Fruit fly (Drosophila melanogaster) ovary, adult (tissue): ENCODE data around the gene CG14883.

Source experiments
- CG17801 ChIP-seq: fragments of 200-800 bp; optimal IDR thresholded peaks from 2 replicates; lab custom pipeline; 2019; ENCODE audit warnings: missing biosample characterization, mild to moderate bottlenecking, missing genetic modification characterization, moderate library complexity; ENCODE audit not compliant: partially characterized antibody

CG14883 gene

DNA sequence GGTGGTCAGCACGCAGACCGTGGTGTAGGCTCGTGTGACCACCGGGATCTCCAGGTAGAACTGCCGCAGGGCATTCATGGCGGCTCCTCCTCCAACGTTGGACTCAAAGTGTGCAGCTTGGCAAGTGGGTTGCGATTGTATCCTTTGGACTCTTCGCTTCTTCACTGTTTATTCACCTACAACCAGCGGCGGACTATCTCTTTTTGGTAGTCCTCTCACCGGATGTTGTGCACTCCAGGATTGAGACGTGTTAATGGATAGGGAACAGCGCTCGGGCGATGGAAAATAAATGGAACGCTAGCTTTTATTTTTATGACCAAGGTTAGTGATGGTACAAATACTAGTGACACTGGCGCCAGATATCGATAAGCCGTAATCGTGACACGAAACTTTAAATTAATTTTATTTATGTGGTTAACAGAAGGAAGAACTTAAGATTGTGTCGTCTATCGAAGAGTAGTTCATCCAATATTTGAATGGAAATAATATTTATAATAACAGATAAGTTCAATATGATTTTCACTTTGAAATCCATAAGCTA is 28.1 kb downstream of the CG14883 start, which contains the start of gene Der-2:
TSS of gene Der-2 (minus strand) at position 347 of the 541 bp plus-strand sequence.
- TF ChIP-seq CG17801, result peak; percentile 31

DNA sequence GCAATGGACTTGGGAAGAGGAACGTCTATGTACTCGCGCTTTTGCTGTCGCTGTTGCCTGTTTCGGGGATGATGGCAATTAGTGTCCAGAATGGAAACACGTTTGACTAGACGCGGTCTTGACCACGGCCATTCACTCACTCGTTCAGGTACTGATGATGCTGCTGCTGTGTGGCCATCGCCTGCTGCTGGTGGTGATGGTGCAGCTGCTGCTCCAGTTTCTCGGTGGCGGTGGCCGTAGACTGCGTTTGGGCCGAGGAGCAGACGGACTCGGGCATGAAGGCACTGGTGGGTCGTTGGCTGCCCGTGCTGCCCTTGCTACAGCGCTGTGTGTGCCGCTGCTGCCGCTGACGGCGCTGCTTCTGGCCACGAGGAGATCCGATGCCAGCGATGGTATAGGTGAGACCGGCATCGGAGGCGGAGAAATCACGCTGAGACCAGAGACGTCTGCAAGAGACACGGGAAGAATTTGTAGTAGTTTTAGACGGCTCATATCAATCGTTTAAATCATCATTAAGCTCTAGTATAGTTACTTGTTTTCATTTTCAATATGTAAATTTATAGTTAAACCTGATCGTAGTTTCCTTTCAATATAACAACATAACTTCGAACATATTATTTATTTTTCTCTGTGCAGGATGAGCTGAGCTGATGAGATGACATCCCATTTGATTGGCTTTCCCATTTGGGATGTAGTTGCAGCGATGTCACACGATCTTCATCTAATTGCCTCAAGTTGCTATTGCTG is 29.8 kb downstream of the CG14883 start:
- no peak for TF ChIP-seq CG17801

DNA sequence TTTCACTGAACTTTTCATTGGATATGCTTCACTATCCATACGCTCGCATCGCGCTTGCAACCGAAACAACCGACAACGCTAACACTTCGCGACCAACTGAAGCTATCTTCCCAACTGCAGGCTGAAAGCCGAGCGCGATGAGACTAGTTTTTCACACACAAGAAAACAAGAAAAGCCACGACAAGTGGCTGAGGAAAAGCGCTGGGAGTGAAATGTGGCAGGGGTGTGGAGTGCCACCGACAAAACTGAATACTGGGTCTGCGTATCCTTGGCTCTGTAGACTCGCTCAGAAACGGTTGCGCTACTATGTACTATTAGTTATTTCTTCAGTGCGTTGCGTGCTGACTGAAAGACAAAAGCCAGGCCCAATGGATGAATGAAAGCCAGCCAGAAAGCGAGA is 39.5 kb downstream of the CG14883 start, which contains the start of gene Cad89D:
TSS of gene Cad89D (minus strand) at position 101 of the 400 bp plus-strand sequence.
- no peak for TF ChIP-seq CG17801

DNA sequence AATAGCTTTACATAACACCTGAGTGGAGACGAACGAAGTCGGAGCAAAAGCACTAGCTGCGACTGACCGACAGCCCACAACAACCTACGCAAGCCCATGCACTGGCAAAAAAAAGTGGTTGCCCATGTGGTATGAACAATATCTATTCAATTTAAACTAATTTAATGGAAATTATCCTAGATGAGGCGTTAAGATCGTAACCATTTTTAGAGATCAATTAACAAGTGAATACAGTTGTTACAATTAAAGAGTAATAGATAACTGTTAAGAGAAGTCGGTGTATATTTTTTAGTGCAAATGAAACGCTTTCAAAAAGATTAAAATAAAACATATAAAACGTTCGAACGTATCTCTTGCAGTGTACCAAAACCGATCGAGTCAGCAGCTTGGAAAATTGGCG is 40.4 kb downstream of the CG14883 start:
- peak; percentile 62 for TF ChIP-seq CG17801

DNA sequence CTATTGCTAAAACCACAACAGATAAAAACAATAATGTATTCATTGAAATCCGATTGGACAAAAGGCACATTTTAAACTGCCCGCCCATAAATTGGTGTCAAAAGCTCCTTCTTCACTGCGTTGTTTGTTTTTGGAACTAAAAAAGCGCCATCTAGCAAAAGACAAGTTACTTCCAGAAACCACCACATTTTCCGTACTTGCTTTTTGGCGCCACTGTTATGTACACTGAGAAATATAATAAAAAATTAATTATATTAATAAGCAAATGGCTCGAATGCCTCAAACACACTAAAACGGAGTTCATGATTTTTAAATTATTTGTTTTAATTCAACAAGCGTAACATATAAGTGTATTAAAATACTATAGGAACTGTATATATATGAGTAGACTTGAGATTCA is 41.5 kb downstream of the CG14883 start:
- peak; percentile 7 for TF ChIP-seq CG17801

DNA sequence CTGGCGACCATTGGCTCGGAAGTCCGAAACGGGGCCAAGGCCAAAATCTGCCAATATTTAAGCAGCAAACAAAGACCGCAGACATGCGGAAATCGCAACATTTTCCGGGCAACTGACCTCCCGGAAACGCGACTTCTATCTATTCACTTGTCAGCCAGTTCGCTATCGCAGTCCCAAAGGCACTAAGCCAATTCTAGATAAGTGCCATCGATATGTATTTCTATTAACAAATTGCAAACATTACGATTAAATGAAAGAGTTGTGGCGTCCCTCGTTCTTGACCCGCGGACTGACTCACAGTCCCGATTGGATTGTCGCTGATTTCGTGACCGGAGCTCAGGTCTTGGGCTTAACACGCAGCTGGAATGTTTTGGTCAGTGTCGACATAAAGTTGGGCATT is 43.0 kb downstream of the CG14883 start, which contains the start of gene Gr89a:
TSS of gene Gr89a (minus strand) at position 101 of the 400 bp plus-strand sequence.
- no peak for TF ChIP-seq CG17801

DNA sequence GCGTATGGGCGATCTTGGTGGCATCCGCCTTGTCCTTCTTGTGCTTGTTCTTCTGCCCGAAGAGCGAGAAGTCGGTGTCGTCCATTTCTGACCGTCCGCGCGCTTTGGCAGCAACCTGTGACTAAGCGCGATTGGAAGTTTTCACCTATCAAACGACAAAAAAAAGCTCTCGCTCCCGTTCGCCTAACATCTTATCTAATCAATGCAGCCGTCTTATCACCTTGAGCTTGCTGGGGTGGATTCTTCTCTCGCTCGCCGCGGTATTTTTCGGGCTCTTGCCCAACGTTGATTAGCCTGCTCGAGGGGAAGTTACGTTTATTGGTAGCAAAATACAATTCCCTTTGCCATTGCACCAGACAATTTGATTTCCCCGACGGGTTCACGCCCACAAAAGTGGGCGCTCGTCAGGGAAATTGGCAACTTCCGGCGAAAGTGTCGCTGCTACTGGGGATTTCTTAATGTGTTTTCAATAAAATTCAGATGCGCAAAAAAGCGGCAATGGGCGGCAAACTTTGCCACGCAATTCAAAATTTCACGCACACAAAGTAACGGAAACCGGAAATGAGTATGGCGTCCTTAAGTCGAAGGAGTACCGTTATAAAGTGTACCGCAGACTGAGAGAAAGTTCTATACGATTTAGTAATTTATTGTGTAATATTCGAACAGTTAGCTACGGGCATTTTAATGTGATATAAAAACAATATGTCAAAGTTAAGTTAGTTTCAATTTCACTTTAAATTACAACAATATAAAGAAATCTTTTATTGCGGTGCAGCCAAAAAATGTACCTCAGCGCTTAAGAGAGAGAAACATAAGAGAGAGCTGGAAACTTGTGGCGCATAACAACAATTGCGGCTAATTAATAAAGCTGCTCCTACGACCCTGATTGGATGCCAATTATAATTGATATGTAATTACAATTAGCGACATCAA is 45.3 kb downstream of the CG14883 start, which contains the start of gene Decay:
TSS of gene Decay (minus strand) at position 132 of the 933 bp plus-strand sequence.
- no peak for TF ChIP-seq CG17801

DNA sequence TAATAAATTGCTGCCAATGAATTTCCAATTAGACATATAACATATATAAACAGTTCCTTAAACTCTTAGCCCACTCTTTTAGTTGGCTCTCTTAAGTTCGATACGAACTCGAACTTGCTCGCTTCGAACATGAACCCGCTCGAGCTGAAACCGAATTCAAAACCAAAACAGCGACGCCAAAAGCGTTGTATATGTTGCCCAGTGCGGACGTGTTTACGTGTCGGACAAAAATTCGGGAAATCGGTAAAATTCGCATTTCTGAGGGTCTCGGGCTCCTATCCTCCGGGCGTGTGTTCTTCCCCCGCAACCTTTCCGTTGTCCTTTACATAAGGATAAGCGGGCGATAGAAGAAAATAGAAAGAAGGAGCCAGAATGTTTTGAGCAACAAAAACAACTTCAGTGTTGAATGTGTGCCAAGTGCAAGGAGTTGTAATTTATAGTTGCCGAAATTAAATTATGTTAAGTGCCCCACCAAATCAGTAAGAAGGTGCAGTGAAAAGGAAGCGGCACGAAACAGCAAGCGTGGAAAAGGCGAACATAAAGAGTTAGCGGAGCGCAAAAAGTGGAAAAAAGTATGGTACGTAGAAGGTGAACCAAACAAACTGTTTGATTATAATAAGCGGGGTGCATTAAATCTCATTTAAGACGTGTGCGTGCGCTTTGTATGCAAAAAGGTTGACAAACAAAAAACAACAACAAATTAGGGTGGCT is 46.9 kb downstream of the CG14883 start, which contains the start of gene CG42342:
TSS of gene CG42342 (plus strand) at position 176 of the 711 bp plus-strand sequence.
- TF ChIP-seq CG17801, result no peak

DNA sequence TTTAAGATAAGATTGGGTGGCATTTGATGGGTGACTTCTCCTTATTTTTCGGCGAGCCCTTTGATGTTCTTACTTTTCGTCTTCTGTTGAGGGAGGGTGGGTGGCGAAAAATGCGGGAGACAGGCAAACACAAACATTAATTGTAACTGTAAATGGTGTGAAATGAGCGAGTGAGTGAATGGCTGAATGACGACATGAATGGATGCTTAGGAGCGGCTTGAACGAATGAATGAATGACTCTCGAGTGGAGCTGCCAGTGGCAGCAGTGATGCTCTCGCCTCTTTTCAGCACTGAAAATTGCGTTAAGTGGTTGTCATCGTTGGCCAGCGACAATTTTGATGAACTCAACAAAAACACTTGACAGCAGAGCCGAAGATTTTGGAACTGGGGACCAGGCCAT is 48.7 kb downstream of the CG14883 start:
- TF ChIP-seq CG17801, result no peak

DNA sequence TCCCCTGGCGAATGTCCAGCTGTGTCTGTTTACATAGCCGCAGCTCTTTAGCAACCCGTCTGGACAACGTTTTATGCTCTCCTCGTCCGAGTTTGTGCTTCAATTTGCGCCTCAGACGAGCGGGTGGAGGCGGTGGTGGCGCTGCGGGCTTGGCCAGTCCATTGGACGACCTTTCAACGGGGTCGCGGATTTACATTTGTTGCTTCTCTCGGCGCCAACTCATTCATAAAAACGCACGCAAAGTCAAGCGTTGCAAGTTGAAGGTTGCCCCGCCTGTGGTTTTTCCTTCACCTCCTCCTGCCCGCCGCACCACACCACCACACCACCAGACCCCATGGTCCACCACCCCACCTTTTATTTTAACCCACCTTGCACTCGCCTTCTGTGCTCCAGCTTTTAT is 51.9 kb downstream of the CG14883 start:
- TF ChIP-seq CG17801, result no peak
